Fruit fly (Drosophila melanogaster): ENCODE results near the gene CG4615.
A peak's percentile ranks its signal among the peaks of the same experiment; 100 is the strongest.

Gene CG4615

DNA sequence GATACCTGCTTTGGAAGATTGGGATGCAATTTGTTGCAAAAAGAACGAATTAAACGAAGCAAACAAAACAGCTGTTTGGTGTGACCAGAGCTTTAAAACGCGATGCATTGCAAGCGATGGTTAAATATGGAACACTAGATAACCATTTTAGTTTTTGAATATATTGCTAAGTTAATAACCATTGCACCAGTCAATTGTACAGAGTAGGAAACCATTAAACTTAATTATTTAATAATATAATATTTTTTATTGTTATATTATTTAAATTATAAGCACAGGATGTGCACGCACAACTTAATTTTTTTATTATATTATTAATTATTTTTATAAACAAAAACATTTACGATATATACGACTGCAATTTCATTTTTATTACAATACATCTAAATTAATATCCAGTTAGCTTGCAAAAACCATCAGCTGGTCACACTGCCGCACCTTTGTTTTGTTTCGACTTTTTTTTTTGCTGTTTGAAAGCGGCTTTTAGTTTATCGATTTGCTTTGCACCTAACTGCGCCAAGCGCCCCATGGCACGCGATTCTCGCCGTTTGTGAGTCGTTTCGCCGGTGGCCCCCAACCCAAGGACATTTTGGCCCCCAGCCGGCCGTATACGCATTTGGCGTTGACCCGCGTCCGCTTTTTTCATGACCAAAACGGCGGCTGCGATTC, 2.4 kb upstream of the CG4615 start, which contains the start of the genes CG4617 and CG8300:
Gene CG4617, minus strand, starts transcription at position 92 of the 669 bp plus-strand sequence.
Gene CG8300, plus strand, starts transcription at position 486 of the 669 bp plus-strand sequence.
- TF ChIP-seq Dll (optimal IDR thresholded peaks at IDR 0.05) (no peak), psq (optimal IDR thresholded peaks at IDR 0.05) (no peak), pan (optimal IDR thresholded peaks at IDR 0.05) (no peak), EcR (GFP tag; optimal IDR thresholded peaks at IDR 0.05) (no peak), CG8478 (optimal IDR thresholded peaks at IDR 0.05) (no peak), usp (GFP tag; optimal IDR thresholded peaks at IDR 0.05) (no peak)

DNA sequence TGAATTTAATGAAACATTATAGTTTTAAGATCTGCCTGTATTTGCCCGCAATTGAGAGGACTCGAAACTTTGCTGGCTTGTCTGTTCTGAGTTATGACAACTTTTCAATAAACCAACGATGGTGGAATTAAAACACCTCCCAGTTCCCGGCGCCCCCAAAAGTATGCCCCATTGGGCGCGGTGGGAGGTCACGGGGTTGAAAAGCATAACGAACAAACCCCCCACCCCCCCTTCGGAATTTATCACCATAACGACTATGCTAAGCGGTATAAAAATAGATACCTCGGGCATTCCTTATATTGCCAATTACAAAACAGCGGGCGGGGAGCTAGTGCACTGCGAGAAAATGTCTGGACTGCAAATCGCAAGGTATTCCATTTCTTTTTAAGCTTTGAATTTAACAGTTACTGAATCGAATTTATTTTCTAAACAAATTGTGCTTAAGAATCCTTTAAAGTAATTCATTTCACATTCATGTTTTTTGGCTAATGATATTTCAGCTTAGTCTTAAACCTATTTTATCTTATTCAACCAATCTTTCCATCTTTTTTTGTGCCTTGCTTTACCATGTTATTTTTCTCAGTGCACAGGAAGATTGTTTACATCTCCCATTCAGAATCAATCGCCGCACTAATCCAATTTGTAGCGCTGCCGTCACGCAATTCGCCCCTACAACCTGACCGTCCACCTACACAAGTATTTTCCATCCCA, 643 bp downstream of the CG4615 start:
- TF ChIP-seq pan (optimal IDR thresholded peaks at IDR 0.05): no peak
- no peak for TF ChIP-seq Dll (optimal IDR thresholded peaks at IDR 0.05)
- no peak for TF ChIP-seq psq (optimal IDR thresholded peaks at IDR 0.05)
- TF ChIP-seq EcR (GFP tag; optimal IDR thresholded peaks at IDR 0.05): no peak
- no peak for TF ChIP-seq usp (GFP tag; optimal IDR thresholded peaks at IDR 0.05)
- TF ChIP-seq CG8478 (optimal IDR thresholded peaks at IDR 0.05): no peak

DNA sequence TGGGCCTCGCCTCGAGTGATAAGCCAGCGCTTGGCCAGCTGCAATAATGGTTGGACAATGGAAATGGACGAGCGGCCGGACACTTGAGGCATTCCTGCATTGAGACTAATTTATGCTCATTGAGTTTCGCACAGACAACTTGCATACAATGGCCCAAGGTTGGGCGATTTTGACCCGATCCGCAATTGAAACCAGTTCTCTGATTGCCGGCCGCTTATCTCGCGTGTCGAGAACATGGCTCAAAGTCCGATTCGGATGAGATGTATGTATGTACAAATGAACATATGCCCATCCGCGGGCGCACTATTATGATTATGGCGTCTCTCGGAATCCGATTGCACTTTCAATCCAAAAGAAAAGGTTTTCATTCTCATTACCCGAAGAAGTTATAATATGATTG, 1.4 kb downstream of the CG4615 start:
- TF ChIP-seq usp (GFP tag; optimal IDR thresholded peaks at IDR 0.05) (no peak), CG8478 (optimal IDR thresholded peaks at IDR 0.05) (no peak), Dll (optimal IDR thresholded peaks at IDR 0.05) (no peak), EcR (GFP tag; optimal IDR thresholded peaks at IDR 0.05) (no peak), psq (optimal IDR thresholded peaks at IDR 0.05) (no peak), pan (optimal IDR thresholded peaks at IDR 0.05) (no peak)

DNA sequence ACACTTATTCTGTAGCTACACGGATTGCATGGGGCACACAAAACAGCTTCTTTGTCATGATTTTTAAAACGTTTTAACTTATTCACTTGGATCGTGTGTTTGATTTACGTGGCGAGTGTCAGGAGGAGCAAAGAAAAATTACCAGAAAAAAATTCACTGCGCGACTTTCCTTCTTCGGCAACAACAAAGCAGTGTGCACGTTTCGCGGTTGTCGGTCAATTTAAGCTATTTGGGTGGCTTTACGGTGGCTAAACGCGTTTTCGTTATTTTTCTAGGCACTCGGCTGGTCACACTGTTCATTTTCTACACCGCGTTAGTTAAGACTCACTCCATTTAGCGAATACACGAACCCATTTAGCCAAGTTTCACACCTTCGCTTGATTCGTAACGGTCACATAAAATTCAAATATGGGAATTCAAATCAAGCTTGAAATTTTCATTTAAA, 4.2 kb downstream of the CG4615 start, which contains the start of gene Sxl:
Gene Sxl, minus strand, starts transcription at position 195 of the 445 bp plus-strand sequence.
- TF ChIP-seq psq (optimal IDR thresholded peaks at IDR 0.05) (no peak), Dll (optimal IDR thresholded peaks at IDR 0.05) (no peak), CG8478 (optimal IDR thresholded peaks at IDR 0.05) (no peak), usp (GFP tag; optimal IDR thresholded peaks at IDR 0.05) (no peak), EcR (GFP tag; optimal IDR thresholded peaks at IDR 0.05) (no peak), pan (optimal IDR thresholded peaks at IDR 0.05) (no peak)

DNA sequence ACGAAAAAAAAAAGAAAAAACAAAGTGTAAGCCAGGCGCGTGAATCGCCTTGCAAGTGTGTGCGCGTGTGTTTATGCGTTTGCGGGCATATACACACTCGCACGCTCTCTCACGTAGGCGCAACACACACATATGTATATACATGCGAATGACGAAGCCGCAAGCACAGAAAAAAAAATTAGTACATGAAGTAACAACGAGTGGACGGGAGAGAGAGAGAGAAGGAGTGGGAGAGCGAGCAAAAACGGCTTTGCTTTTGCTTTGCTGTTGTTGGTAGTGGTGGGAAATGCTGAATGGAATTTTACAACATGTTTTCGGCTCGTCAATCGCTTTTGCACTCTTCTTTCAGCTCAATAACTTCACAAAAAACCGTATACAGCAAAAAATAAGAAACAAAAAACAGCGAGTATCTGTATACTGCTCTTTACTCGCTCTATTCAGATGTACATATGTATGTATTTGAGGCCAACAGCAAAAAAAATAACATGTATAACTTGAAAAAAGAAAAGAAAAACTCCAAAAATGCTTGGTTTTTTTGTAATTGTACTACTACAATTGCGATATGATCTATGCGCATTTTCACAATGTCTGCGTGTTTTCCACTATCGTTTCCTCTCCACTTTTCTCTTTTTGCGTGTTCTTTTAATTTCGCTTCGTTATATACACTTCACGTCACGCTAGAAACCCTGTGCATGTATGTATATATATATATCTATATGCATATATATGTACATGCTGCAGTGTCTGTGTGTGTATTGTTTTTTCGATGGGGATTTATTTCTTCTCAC, 4.8 kb downstream of the CG4615 start:
- TF ChIP-seq psq (optimal IDR thresholded peaks at IDR 0.05) (no peak), EcR (GFP tag; optimal IDR thresholded peaks at IDR 0.05) (no peak), usp (GFP tag; optimal IDR thresholded peaks at IDR 0.05) (no peak), CG8478 (optimal IDR thresholded peaks at IDR 0.05) (no peak), Dll (optimal IDR thresholded peaks at IDR 0.05) (no peak), pan (optimal IDR thresholded peaks at IDR 0.05) (no peak)

DNA sequence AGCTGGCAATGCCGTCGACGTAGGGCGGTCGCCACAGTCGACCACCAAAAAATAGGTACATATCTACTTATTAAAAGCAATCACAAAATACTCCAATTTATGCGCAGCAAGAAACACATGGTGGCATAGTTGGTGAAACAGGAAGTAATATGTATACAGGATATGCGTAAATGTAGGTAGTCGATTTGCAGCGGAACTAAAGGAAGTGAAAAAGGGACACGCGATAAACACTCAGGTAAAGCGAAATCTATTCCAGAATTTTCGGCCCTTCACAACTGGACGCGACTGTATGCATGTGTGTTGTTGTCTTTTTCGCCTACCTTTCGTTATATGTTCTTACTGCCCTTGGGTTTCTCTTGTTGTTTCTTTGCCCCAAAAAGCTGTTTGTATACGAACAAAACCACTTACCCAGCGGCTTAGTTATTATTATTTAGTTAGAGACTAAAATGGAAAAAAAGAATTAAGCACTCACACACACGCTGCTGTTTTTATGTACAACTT, 5.6 kb downstream of the CG4615 start:
- TF ChIP-seq CG8478 (optimal IDR thresholded peaks at IDR 0.05) (no peak), EcR (GFP tag; optimal IDR thresholded peaks at IDR 0.05) (no peak), usp (GFP tag; optimal IDR thresholded peaks at IDR 0.05) (no peak), Dll (optimal IDR thresholded peaks at IDR 0.05) (no peak), pan (optimal IDR thresholded peaks at IDR 0.05) (no peak), psq (optimal IDR thresholded peaks at IDR 0.05) (no peak)

DNA sequence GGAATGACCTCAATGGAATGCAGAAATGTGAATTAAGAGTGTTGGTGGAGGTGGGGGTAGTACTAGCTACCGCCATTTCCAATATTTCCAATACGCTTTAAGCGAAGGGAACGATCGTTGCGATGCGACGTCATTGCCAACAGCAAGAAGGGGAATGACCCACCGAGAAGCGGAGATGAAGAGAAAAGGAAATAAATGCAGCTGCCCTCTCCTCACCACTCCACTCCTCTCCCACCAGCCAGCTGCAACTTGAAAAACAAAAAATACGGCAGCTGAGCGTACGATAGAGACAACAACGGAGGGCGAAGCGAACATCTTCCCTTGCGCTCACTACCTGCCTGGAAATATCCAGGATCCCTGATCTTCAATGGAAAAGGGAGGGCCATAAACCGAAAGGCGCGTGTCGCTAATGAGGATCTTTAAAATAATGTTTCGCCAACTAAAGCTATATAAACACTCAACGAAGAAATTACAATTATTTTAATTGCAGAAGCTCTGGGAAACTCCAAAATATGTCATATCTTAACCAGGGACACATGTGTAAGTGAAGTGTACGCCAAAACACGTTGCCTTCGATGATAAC, 6.1 kb downstream of the CG4615 start:
- TF ChIP-seq EcR (GFP tag; optimal IDR thresholded peaks at IDR 0.05) (peak in 1 of 2 experiments; percentile 64), pan (optimal IDR thresholded peaks at IDR 0.05) (no peak)

DNA sequence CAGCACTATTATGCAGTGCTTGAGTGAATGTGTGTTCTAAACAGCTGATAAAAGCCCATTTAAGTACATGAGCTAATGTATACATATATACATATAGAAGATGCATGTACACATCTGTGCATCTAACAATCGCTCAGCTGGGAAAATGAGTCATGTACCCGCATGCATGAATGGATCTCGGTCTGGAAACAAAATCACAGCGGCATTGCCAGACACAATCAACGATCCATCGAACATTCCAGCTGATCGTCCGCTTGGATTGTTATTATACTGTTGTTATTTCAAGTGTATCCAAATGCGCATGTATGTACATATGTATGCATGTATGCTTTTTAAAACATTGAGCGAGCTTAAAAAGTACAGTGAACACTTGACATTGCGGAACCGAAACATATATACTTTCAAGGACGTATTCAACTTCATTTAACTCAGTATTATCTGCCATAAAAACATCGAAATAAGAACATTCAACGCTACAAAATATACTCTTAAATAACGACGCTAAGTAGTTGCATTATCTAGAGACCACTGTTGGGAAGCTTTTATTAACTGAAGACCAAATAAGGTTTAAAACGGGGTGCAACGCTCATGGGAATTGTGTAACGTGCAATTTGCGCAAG, 6.7 kb downstream of the CG4615 start:
- TF ChIP-seq Dll (optimal IDR thresholded peaks at IDR 0.05) (no peak), usp (GFP tag; optimal IDR thresholded peaks at IDR 0.05) (no peak), CG8478 (optimal IDR thresholded peaks at IDR 0.05) (no peak), pan (optimal IDR thresholded peaks at IDR 0.05) (no peak), psq (optimal IDR thresholded peaks at IDR 0.05) (no peak), EcR (GFP tag; optimal IDR thresholded peaks at IDR 0.05) (no peak)

DNA sequence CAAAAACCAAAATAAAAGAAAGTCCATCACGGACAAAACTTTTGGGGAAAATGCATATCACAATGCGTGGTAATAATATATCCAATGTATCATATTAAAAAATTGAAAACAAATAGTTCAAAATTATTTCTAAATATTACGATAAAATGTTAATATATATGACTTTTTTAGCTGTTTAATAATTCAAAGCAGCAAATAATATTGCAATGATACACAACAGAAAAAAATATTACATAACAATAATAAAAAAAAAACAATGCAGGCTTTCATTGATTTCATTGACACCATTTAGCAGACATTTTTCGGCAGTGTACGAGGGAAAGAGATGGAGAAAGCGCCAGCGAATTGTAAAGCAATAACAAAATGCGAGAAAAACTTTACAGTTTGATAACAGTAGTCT, 7.2 kb downstream of the CG4615 start:
- TF ChIP-seq usp (GFP tag; optimal IDR thresholded peaks at IDR 0.05): no peak
- TF ChIP-seq EcR (GFP tag; optimal IDR thresholded peaks at IDR 0.05): no peak
- no peak for TF ChIP-seq psq (optimal IDR thresholded peaks at IDR 0.05)
- no peak for TF ChIP-seq Dll (optimal IDR thresholded peaks at IDR 0.05)
- TF ChIP-seq pan (optimal IDR thresholded peaks at IDR 0.05): no peak
- TF ChIP-seq CG8478 (optimal IDR thresholded peaks at IDR 0.05): no peak

DNA sequence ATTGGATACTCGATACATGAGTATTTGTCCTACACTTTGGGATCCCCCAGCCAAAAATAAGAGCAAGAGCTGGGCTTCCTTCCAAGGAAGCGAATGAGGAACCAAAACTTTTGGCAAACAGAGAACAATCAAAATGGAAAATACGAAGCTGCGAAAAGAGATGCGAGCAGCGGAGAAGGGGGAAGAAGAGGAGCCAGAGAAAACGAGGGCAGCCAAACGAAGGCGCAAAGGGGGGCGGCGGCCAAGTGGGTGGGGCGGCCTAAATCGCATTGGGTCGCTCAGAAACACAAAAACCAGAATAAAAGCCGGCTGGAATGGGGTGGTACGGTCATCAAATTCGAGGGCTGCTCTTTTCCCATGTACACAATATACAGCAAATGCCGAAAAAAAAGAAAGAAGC, 7.9 kb downstream of the CG4615 start:
- TF ChIP-seq psq (optimal IDR thresholded peaks at IDR 0.05) (no peak), usp (GFP tag; optimal IDR thresholded peaks at IDR 0.05) (no peak), EcR (GFP tag; optimal IDR thresholded peaks at IDR 0.05) (no peak), CG8478 (optimal IDR thresholded peaks at IDR 0.05) (no peak), pan (optimal IDR thresholded peaks at IDR 0.05) (no peak), Dll (optimal IDR thresholded peaks at IDR 0.05) (no peak)

DNA sequence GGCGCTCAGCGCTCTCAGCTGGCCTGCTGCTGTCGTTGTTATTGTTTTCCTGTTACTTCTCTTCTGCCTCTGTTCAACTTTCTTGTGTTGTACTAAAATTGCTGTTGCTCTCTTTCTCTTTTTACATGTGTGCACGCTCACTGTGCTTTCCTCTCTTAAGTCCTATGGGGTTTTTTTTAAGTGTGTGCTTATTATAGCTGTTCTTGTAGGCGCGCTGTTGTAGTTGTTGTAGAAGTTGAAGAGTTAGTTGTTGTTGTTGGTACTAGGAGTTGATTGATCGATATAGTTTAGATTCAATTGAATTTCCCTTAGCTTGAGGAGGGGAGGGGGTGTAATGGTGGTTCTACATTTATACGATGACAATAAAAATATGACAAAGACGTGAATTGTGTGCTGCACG, 10.2 kb downstream of the CG4615 start:
- no peak for TF ChIP-seq pan (optimal IDR thresholded peaks at IDR 0.05)
- TF ChIP-seq usp (GFP tag; optimal IDR thresholded peaks at IDR 0.05): no peak
